Fruit fly (Drosophila melanogaster) whole organism, adult: ENCODE results near the gene CG2680.

Source experiments
- CG11617 ChIP-seq: fragments of 200-800 bp; sonication (Bioruptor generic); optimal IDR thresholded peaks from 2 replicates; lab custom pipeline; 2017; ENCODE audit warnings: mild to moderate bottlenecking, missing biosample characterization, missing genetic modification reagents, missing genetic modification characterization
- CG12768 ChIP-seq: fragments of 200-800 bp; sonication (Bioruptor generic); optimal IDR thresholded peaks from 2 replicates; lab custom pipeline; 2017; ENCODE audit warnings: missing biosample characterization, missing genetic modification characterization, mild to moderate bottlenecking, moderate library complexity, missing genetic modification reagents
- CG14711 ChIP-seq: fragments of 200-800 bp; sonication (Bioruptor generic); optimal IDR thresholded peaks from 2 replicates; lab custom pipeline; 2018; ENCODE audit warnings: missing biosample characterization, mild to moderate bottlenecking, missing genetic modification characterization, moderate library complexity
- CG1620 ChIP-seq: fragments of 200-800 bp; sonication (Bioruptor generic); optimal IDR thresholded peaks from 2 replicates; lab custom pipeline; 2016; ENCODE audit warnings: missing biosample characterization, missing genetic modification characterization
- CG33017 ChIP-seq: fragments of 200-800 bp; sonication (Bioruptor generic); optimal IDR thresholded peaks from 2 replicates; lab custom pipeline; 2018; ENCODE audit warnings: missing biosample characterization, mild to moderate bottlenecking, missing genetic modification characterization, moderate library complexity
- CG5204 ChIP-seq: fragments of 200-800 bp; sonication (Bioruptor generic); optimal IDR thresholded peaks from 2 replicates; lab custom pipeline; 2016; ENCODE audit warnings: missing biosample characterization, missing genetic modification characterization
- CG7045 ChIP-seq: fragments of 200-800 bp; sonication (Bioruptor generic); optimal IDR thresholded peaks from 2 replicates; lab custom pipeline; 2017; ENCODE audit warnings: missing biosample characterization, mild to moderate bottlenecking, missing genetic modification characterization
- CG7101 ChIP-seq: fragments of 200-800 bp; sonication (Bioruptor generic); optimal IDR thresholded peaks from 2 replicates; lab custom pipeline; 2018; ENCODE audit warnings: missing biosample characterization, mild to moderate bottlenecking, missing genetic modification characterization, moderate library complexity
- Clk ChIP-seq: fragments of 200-800 bp; sonication (Bioruptor generic); optimal IDR thresholded peaks from 2 replicates; lab custom pipeline; 2017; ENCODE audit warnings: missing biosample characterization, missing genetic modification characterization
- Crg-1 ChIP-seq: fragments of 200-800 bp; sonication (Bioruptor generic); optimal IDR thresholded peaks from 2 replicates; lab custom pipeline; 2016; ENCODE audit warnings: missing biosample characterization, missing genetic modification characterization
- Hr96 ChIP-seq: fragments of 200-800 bp; sonication (Bioruptor generic); optimal IDR thresholded peaks from 2 replicates; lab custom pipeline; 2016; ENCODE audit warnings: missing biosample characterization, missing genetic modification characterization
- Mnt ChIP-seq: fragments of 200-800 bp; sonication (Bioruptor generic); optimal IDR thresholded peaks from 2 replicates; lab custom pipeline; 2016; ENCODE audit warnings: missing biosample characterization, mild to moderate bottlenecking, missing genetic modification characterization
- bab1 ChIP-seq: fragments of 200-800 bp; sonication (Bioruptor generic); optimal IDR thresholded peaks from 3 replicates; lab custom pipeline; 2019; ENCODE audit warnings: missing biosample characterization, mild to moderate bottlenecking, missing genetic modification characterization, moderate library complexity
- cic ChIP-seq: fragments of 200-800 bp; sonication (Bioruptor generic); optimal IDR thresholded peaks from 2 replicates; lab custom pipeline; 2017; ENCODE audit warnings: missing biosample characterization, mild to moderate bottlenecking, missing genetic modification characterization, moderate library complexity
- cnc ChIP-seq, 2 experiments: fragments of >200 bp; optimal IDR thresholded peaks; 2 replicates each; lab custom pipeline; 2017
- kay ChIP-seq: fragments of 200-800 bp; sonication (Bioruptor generic); peaks from one replicate; lab custom pipeline; 2016; ENCODE audit warnings: missing biosample characterization, missing genetic modification characterization, borderline replicate concordance
- ovo ChIP-seq: fragments of 200-800 bp; sonication (Bioruptor generic); optimal IDR thresholded peaks from 2 replicates; lab custom pipeline; 2016; ENCODE audit warnings: missing biosample characterization, missing genetic modification characterization
- pad ChIP-seq: fragments of 200-800 bp; sonication (Bioruptor generic); optimal IDR thresholded peaks from 3 replicates; lab custom pipeline; 2017; ENCODE audit warnings: missing biosample characterization, missing genetic modification characterization, mild to moderate bottlenecking, moderate library complexity, missing genetic modification reagents
- tj ChIP-seq: fragments of 200-800 bp; sonication (Bioruptor generic); optimal IDR thresholded peaks from 3 replicates; lab custom pipeline; 2017; ENCODE audit warnings: missing biosample characterization, mild to moderate bottlenecking, missing genetic modification characterization, moderate library complexity
- toe ChIP-seq: fragments of 200-800 bp; sonication (Bioruptor generic); optimal IDR thresholded peaks from 2 replicates; lab custom pipeline; 2016; ENCODE audit warnings: missing biosample characterization, missing genetic modification characterization

The CG2680 gene

dm6 chrX:2740084-2740483, 32.9 kb upstream of the CG2680 start, which contains the start of gene kirre:
Gene kirre, plus strand, starts transcription at chrX:2740384.
- TF ChIP-seq CG12768 (GFP tag; lab: Kevin White, UChicago) (no peak), Crg-1 (GFP tag; lab: Kevin White, UChicago) (no peak), CG7045 (GFP tag; lab: Kevin White, UChicago) (no peak), toe (GFP tag; lab: Kevin White, UChicago) (no peak), kay (no peak), CG1620 (GFP tag; lab: Kevin White, UChicago) (no peak), tj (no peak), CG11617 (GFP tag; lab: Kevin White, UChicago) (no peak)

- peak; percentile 37 for TF ChIP-seq CG7101
- TF ChIP-seq toe (GFP tag; lab: Kevin White, UChicago) = no peak
- TF ChIP-seq ovo (GFP tag; lab: Kevin White, UChicago) = peak; percentile 86
- no peak for TF ChIP-seq kay
- no peak for TF ChIP-seq CG11617 (GFP tag; lab: Kevin White, UChicago)
- no peak for TF ChIP-seq CG7045 (GFP tag; lab: Kevin White, UChicago)
- TF ChIP-seq Mnt (GFP tag; lab: Kevin White, UChicago) = peak; percentile 54
Observed at dm6 chrX:2738663-2739062, 31.4 kb upstream of the CG2680 start, which contains the start of gene crm. Gene crm, minus strand, starts transcription at chrX:2738773.

dm6 chrX:2732127-2732526, 24.9 kb upstream of the CG2680 start, which contains the start of the genes ttm50 and CG2712:
Gene ttm50, minus strand, starts transcription at chrX:2732190.
Gene CG2712, plus strand, starts transcription at chrX:2732469.
- TF ChIP-seq cic (GFP tag; lab: Kevin White, UChicago) (no peak), CG14711 (tag; lab: Kevin White, UChicago) (peak; percentile 50), kay (no peak), cnc (optimal IDR thresholded peaks at IDR 0.05; lab: Kevin White, UChicago) (no peak), CG12768 (GFP tag; lab: Kevin White, UChicago) (peak; percentile 63), ovo (GFP tag; lab: Kevin White, UChicago) (peak; percentile 44), CG5204 (GFP tag; lab: Kevin White, UChicago) (no peak), Clk (peak; percentile 45), CG11617 (GFP tag; lab: Kevin White, UChicago) (peak; percentile 77), bab1 (GFP tag; lab: Kevin White, UChicago) (peak; percentile 77), toe (GFP tag; lab: Kevin White, UChicago) (no peak), CG33017 (peak; percentile 29), Mnt (GFP tag; lab: Kevin White, UChicago) (peak; percentile 98), Crg-1 (GFP tag; lab: Kevin White, UChicago) (peak; percentile 32), pad (GFP tag; lab: Kevin White, UChicago) (peak; percentile 60), Hr96 (GFP tag; lab: Kevin White, UChicago) (no peak), CG7101 (peak; percentile 68), tj (peak; percentile 35), CG7045 (GFP tag; lab: Kevin White, UChicago) (peak; percentile 40), CG1620 (GFP tag; lab: Kevin White, UChicago) (peak; percentile 66)

dm6 chrX:2727506-2727905, 20.3 kb upstream of the CG2680 start, which contains the start of gene dwg:
Gene dwg, plus strand, starts transcription at chrX:2727698.
- TF ChIP-seq bab1 (GFP tag; lab: Kevin White, UChicago) = peak; percentile 29
- TF ChIP-seq CG33017 = no peak
- no peak for TF ChIP-seq CG11617 (GFP tag; lab: Kevin White, UChicago)

dm6 chrX:2726420-2726819, 19.2 kb upstream of the CG2680 start, which contains the start of gene vilya:
Gene vilya, plus strand, starts transcription at chrX:2726678.
- TF ChIP-seq CG14711 (tag; lab: Kevin White, UChicago) (no peak), Crg-1 (GFP tag; lab: Kevin White, UChicago) (no peak), bab1 (GFP tag; lab: Kevin White, UChicago) (no peak), CG5204 (GFP tag; lab: Kevin White, UChicago) (no peak), CG11617 (GFP tag; lab: Kevin White, UChicago) (no peak), toe (GFP tag; lab: Kevin White, UChicago) (no peak), Hr96 (GFP tag; lab: Kevin White, UChicago) (no peak), pad (GFP tag; lab: Kevin White, UChicago) (no peak), kay (no peak), Mnt (GFP tag; lab: Kevin White, UChicago) (no peak), cic (GFP tag; lab: Kevin White, UChicago) (no peak), tj (no peak), CG7101 (no peak), CG33017 (no peak)

dm6 chrX:2720122-2720521, 12.9 kb upstream of the CG2680 start, which contains the start of gene CG2701:
Gene CG2701, minus strand, starts transcription at chrX:2720327.
- TF ChIP-seq Clk (no peak), ovo (GFP tag; lab: Kevin White, UChicago) (no peak), CG1620 (GFP tag; lab: Kevin White, UChicago) (peak; percentile 19), pad (GFP tag; lab: Kevin White, UChicago) (no peak), Mnt (GFP tag; lab: Kevin White, UChicago) (peak; percentile 40), CG7101 (no peak), kay (no peak), Hr96 (GFP tag; lab: Kevin White, UChicago) (no peak), tj (no peak), CG33017 (no peak), CG11617 (GFP tag; lab: Kevin White, UChicago) (no peak), CG14711 (tag; lab: Kevin White, UChicago) (no peak), CG5204 (GFP tag; lab: Kevin White, UChicago) (no peak), CG7045 (GFP tag; lab: Kevin White, UChicago) (no peak), cnc (optimal IDR thresholded peaks at IDR 0.05; lab: Kevin White, UChicago) (no peak), toe (GFP tag; lab: Kevin White, UChicago) (no peak), Crg-1 (GFP tag; lab: Kevin White, UChicago) (no peak), bab1 (GFP tag; lab: Kevin White, UChicago) (peak; percentile 72), CG12768 (GFP tag; lab: Kevin White, UChicago) (no peak), cic (GFP tag; lab: Kevin White, UChicago) (no peak)
